Worm (Caenorhabditis elegans): ENCODE results near the gene F47B8.10.

- TF ChIP-seq cog-1 (tag; optimal IDR thresholded peaks at IDR 0.05) (no peak), ztf-29 (GFP tag; IDR thresholded peaks at IDR 0.05) (no peak), tab-1 (GFP tag; IDR thresholded peaks at IDR 0.05) (no peak), flt-1 (GFP tag; IDR thresholded peaks at IDR 0.05) (no peak), med-1 (GFP tag; optimal IDR thresholded peaks at IDR 0.05; ENCODE audit: insufficient read depth) (no peak), klf-2 (GFP tag; conservative IDR thresholded peaks at IDR 0.05) (no peak), T22C8.4 (GFP tag; IDR thresholded peaks at IDR 0.05) (no peak), ztf-23 (GFP tag; IDR thresholded peaks at IDR 0.05) (no peak), ref-1 (GFP tag; conservative IDR thresholded peaks at IDR 0.05) (no peak)
Observed at ce11 chrV:14331477-14331876, 10.3 kb upstream of the F47B8.10 start, which contains the start of gene F47B8.8.

Measured in whole organism, midembryonic.